Worm (Caenorhabditis elegans) whole organism, L4/young adult: ENCODE results near the gene F53B3.3.

Experiments
- W03F9.2 ChIP-seq: fragments of 150-350 bp; optimal IDR thresholded peaks from 2 replicates; lab custom pipeline; 2014; ENCODE audit warnings: missing biosample characterization, missing genetic modification characterization
- him-1 ChIP-seq: sonication (generic microtip); optimal IDR thresholded peaks from 2 replicates; lab custom pipeline; 2016; ENCODE audit warnings: missing genotype, missing genetic modification reagents, missing genetic modification characterization, missing compliant biosample characterization

DNA sequence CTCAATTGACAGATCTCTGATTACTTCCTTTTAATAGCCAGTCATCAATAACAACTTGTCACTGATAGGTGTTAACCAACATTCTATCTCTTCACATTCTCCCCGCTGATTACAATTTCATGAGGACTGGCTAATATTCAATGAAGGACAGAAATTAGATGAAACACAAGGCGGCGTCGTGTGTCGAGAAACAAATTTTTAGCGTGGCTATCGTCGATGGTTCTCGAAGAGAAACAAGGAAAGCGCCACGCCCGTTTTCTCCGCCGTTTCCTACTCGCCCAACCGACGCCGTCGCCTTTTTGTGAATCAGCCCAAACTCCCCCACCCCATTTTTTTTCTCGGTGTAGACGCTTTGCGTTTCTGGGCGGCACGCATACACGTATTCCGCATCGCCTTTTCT lies 7.0 kb downstream of the F53B3.3 start, which contains the start of gene F53B3.6:
- TF ChIP-seq him-1 = no peak
- no peak for TF ChIP-seq W03F9.2 (tag; lab: Kevin White, UChicago)
